Worm (Caenorhabditis elegans) whole organism, L2 larva: ENCODE data around the gene C34H4.1.

ENCODE experiments used
- lin-39 ChIP-seq: fragments of 150-350 bp; optimal IDR thresholded peaks from 2 replicates; lab custom pipeline; 2014; ENCODE audit warnings: missing biosample characterization, missing genetic modification reagents, missing genetic modification characterization
- nhr-21 ChIP-seq: fragments of 150-350 bp; optimal IDR thresholded peaks from 2 replicates; lab custom pipeline; 2014; ENCODE audit warnings: missing biosample characterization, missing genetic modification characterization
- nhr-77 ChIP-seq: fragments of 150-350 bp; optimal IDR thresholded peaks from 2 replicates; lab custom pipeline; 2014; ENCODE audit warnings: missing biosample characterization, missing genetic modification characterization
- ztf-4 ChIP-seq: fragments of 150-350 bp; optimal IDR thresholded peaks from 2 replicates; lab custom pipeline; 2014; ENCODE audit warnings: missing biosample characterization, missing genetic modification characterization

DNA sequence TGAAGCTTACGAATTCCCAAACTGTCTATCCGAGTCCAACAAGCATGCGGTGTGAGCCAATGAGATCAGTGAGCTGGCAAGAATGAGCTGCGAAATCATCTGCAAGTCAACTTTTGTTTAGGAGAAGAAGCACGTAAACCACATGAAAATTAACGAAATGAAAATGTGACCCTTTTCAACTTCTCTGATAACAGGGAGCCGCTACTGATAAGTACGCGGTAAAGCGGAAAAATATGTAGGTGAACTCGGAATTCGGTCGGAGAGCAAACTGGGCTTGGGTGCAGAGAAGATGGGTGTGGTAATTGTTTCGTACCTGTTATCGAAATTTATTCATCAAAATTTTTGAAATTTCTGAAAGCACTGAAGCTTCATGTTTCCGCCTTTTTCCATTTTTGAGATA lies 38.9 kb upstream of the C34H4.1 start, which contains the start of gene clec-172:
- TF ChIP-seq nhr-21 (tag; lab: Kevin White, UChicago) (no peak), nhr-77 (no peak), ztf-4 (no peak), lin-39 (tag; lab: Kevin White, UChicago) (no peak)
